Fruit fly (Drosophila melanogaster): ENCODE data around the gene CG14323.

CG14323 gene

dm6 chr3R:17617976-17618308, 4.0 kb downstream of the CG14323 start (continued):
- TF ChIP-seq slbo (GFP tag; IDR thresholded peaks at IDR 0.05) = no peak
- no peak for TF ChIP-seq Kr (GFP tag; optimal IDR thresholded peaks at IDR 0.05)
- TF ChIP-seq Bgb (GFP tag; IDR thresholded peaks at IDR 0.05; ENCODE audit: partially characterized antibody) = peak; percentile 81
- no peak for TF ChIP-seq z (GFP tag; IDR thresholded peaks at IDR 0.05)
- no peak for TF ChIP-seq CG7987 (GFP tag; optimal IDR thresholded peaks at IDR 0.05)
- no peak for TF ChIP-seq CG11696 (GFP tag; IDR thresholded peaks at IDR 0.05)
- TF ChIP-seq CG4707 (GFP tag; optimal IDR thresholded peaks at IDR 0.05) = no peak
- 0 out of 2 replicates have a peak, but pooled peaks have one; percentile 39 for TF ChIP-seq CG14441 (GFP tag; IDR thresholded peaks at IDR 0.05)
- TF ChIP-seq CG16813 (GFP tag; IDR thresholded peaks at IDR 0.05; ENCODE audit: partially characterized antibody) = peak; percentile 92
- TF ChIP-seq Vsx1 (GFP tag; optimal IDR thresholded peaks at IDR 0.05) = no peak
- no peak for TF ChIP-seq sob (GFP tag; IDR thresholded peaks at IDR 0.05)
- no peak for TF ChIP-seq BEAF-32 (GFP tag; optimal IDR thresholded peaks at IDR 0.05)
- TF ChIP-seq slou (GFP tag; optimal IDR thresholded peaks at IDR 0.05) = no peak
- peak; percentile 99 for TF ChIP-seq Bdp1 (GFP tag; optimal IDR thresholded peaks at IDR 0.05)
- TF ChIP-seq bab2 (GFP tag; optimal IDR thresholded peaks at IDR 0.05) = no peak
- no peak for TF ChIP-seq CG4730 (GFP tag; IDR thresholded peaks at IDR 0.05)
- no peak for TF ChIP-seq CG16863 (GFP tag; optimal IDR thresholded peaks at IDR 0.05)
- TF ChIP-seq CG12155 (GFP tag; optimal IDR thresholded peaks at IDR 0.05) = no peak
- TF ChIP-seq CG6175 (GFP tag; IDR thresholded peaks at IDR 0.05) = no peak
- TF ChIP-seq Dbx (GFP tag; IDR thresholded peaks at IDR 0.05) = no peak
- TF ChIP-seq dpn (GFP tag; optimal IDR thresholded peaks at IDR 0.05) = no peak
- TF ChIP-seq CG17612 (GFP tag; IDR thresholded peaks at IDR 0.05) = no peak
- TF ChIP-seq E2f2 (GFP tag; IDR thresholded peaks at IDR 0.05) = no peak
- TF ChIP-seq dimm (GFP tag; IDR thresholded peaks at IDR 0.05) = no peak
- peak; percentile 40 for TF ChIP-seq lov (optimal IDR thresholded peaks at IDR 0.05)
- TF ChIP-seq lov (GFP tag; IDR thresholded peaks at IDR 0.05) = no peak
- TF ChIP-seq vnd (GFP tag; IDR thresholded peaks at IDR 0.05; ENCODE audit: partially characterized antibody) = peak; percentile 76
- no peak for TF ChIP-seq CG1024 (GFP tag; IDR thresholded peaks at IDR 0.05)
- TF ChIP-seq Sry-δ (GFP tag; optimal IDR thresholded peaks at IDR 0.05) = no peak
- no peak for TF ChIP-seq Atf6 (GFP tag; IDR thresholded peaks at IDR 0.05)
- TF ChIP-seq CG13296 (GFP tag; optimal IDR thresholded peaks at IDR 0.05) = no peak
- no peak for TF ChIP-seq cwo (GFP tag; optimal IDR thresholded peaks at IDR 0.05)
- TF ChIP-seq Pdp1 (GFP tag; optimal IDR thresholded peaks at IDR 0.05) = peak in 1 of 2 experiments; percentile 55
- no peak for TF ChIP-seq CG11560 (tag; IDR thresholded peaks at IDR 0.05)
- no peak for TF ChIP-seq CG8290 (GFP tag; optimal IDR thresholded peaks at IDR 0.05)
- TF ChIP-seq CG8290 (tag; optimal IDR thresholded peaks at IDR 0.05) = no peak
- no peak for TF ChIP-seq wdn (GFP tag; IDR thresholded peaks at IDR 0.05)
- TF ChIP-seq da (GFP tag; optimal IDR thresholded peaks at IDR 0.05) = no peak
- TF ChIP-seq mirr (GFP tag; optimal IDR thresholded peaks at IDR 0.05) = no peak
- TF ChIP-seq cad (GFP tag; optimal IDR thresholded peaks at IDR 0.05) = no peak
- no peak for TF ChIP-seq Elba2 (GFP tag; optimal IDR thresholded peaks at IDR 0.05)
- peak; percentile 84 for TF ChIP-seq CG7963 (GFP tag; IDR thresholded peaks at IDR 0.05; ENCODE audit: partially characterized antibody)
- TF ChIP-seq trem (tag; optimal IDR thresholded peaks at IDR 0.05) = no peak
- peak; percentile 82 for TF ChIP-seq amos (GFP tag; IDR thresholded peaks at IDR 0.05; ENCODE audit: partially characterized antibody)
- TF ChIP-seq h (optimal IDR thresholded peaks at IDR 0.05) = no peak
- peak; percentile 78; the same call in 1 of the 2 replicates for TF ChIP-seq sna (GFP tag; IDR thresholded peaks at IDR 0.05; ENCODE audit: partially characterized antibody)
- no peak for TF ChIP-seq bcd (GFP tag; optimal IDR thresholded peaks at IDR 0.05)
- no peak for TF ChIP-seq gfzf (GFP tag; optimal IDR thresholded peaks at IDR 0.05)
- TF ChIP-seq Six4 (GFP tag; optimal IDR thresholded peaks at IDR 0.05) = no peak
- TF ChIP-seq unpg (GFP tag; optimal IDR thresholded peaks at IDR 0.05) = no peak
- TF ChIP-seq CG3281 (GFP tag; optimal IDR thresholded peaks at IDR 0.05) = no peak
- no peak for TF ChIP-seq CG18599 (GFP tag; optimal IDR thresholded peaks at IDR 0.05)
- no peak for TF ChIP-seq CG12942 (GFP tag; optimal IDR thresholded peaks at IDR 0.05)

Measured in whole organism, embryonic.